Fruit fly (Drosophila melanogaster): Measurements from ENCODE around the gene CG1965.

- TF ChIP-seq Hr4 (GFP tag; optimal IDR thresholded peaks at IDR 0.05): no peak
- TF ChIP-seq CG10669 (GFP tag; optimal IDR thresholded peaks at IDR 0.05): no peak
- no peak for TF ChIP-seq svp (GFP tag)
- no peak for TF ChIP-seq CG8319 (GFP tag; optimal IDR thresholded peaks at IDR 0.05)
- TF ChIP-seq CG34406 (GFP tag; optimal IDR thresholded peaks at IDR 0.05): no peak
- TF ChIP-seq CG4318 (GFP tag; optimal IDR thresholded peaks at IDR 0.05): no peak
- TF ChIP-seq CG10631 (GFP tag; optimal IDR thresholded peaks at IDR 0.05): no peak
- no peak for TF ChIP-seq CG11294 (GFP tag; IDR thresholded peaks at IDR 0.05)
- no peak for TF ChIP-seq CG16779 (tag; optimal IDR thresholded peaks at IDR 0.05)
- TF ChIP-seq Blimp-1 (GFP tag; optimal IDR thresholded peaks at IDR 0.05): peak; percentile 56
Measured at dm6 chr3R:7109760-7110303, 42.6 kb downstream of the CG1965 start.

Measured in whole organism, prepupa.